Fruit fly (Drosophila melanogaster) whole organism, adult: Measurements from ENCODE around the gene CG33296.

Source experiments
- CG11617 ChIP-seq: fragments of 200-800 bp; sonication (Bioruptor generic); optimal IDR thresholded peaks from 2 replicates; lab custom pipeline; 2017; ENCODE audit warnings: mild to moderate bottlenecking, missing biosample characterization, missing genetic modification reagents, missing genetic modification characterization
- CG12768 ChIP-seq: fragments of 200-800 bp; sonication (Bioruptor generic); optimal IDR thresholded peaks from 2 replicates; lab custom pipeline; 2017; ENCODE audit warnings: missing biosample characterization, missing genetic modification characterization, mild to moderate bottlenecking, moderate library complexity, missing genetic modification reagents
- CG14711 ChIP-seq: fragments of 200-800 bp; sonication (Bioruptor generic); optimal IDR thresholded peaks from 2 replicates; lab custom pipeline; 2018; ENCODE audit warnings: missing biosample characterization, mild to moderate bottlenecking, missing genetic modification characterization, moderate library complexity
- CG1620 ChIP-seq: fragments of 200-800 bp; sonication (Bioruptor generic); optimal IDR thresholded peaks from 2 replicates; lab custom pipeline; 2016; ENCODE audit warnings: missing biosample characterization, missing genetic modification characterization
- CG33017 ChIP-seq: fragments of 200-800 bp; sonication (Bioruptor generic); optimal IDR thresholded peaks from 2 replicates; lab custom pipeline; 2018; ENCODE audit warnings: missing biosample characterization, mild to moderate bottlenecking, missing genetic modification characterization, moderate library complexity
- CG5204 ChIP-seq: fragments of 200-800 bp; sonication (Bioruptor generic); optimal IDR thresholded peaks from 2 replicates; lab custom pipeline; 2016; ENCODE audit warnings: missing biosample characterization, missing genetic modification characterization
- CG7045 ChIP-seq: fragments of 200-800 bp; sonication (Bioruptor generic); optimal IDR thresholded peaks from 2 replicates; lab custom pipeline; 2017; ENCODE audit warnings: missing biosample characterization, mild to moderate bottlenecking, missing genetic modification characterization
- CG7101 ChIP-seq: fragments of 200-800 bp; sonication (Bioruptor generic); optimal IDR thresholded peaks from 2 replicates; lab custom pipeline; 2018; ENCODE audit warnings: missing biosample characterization, mild to moderate bottlenecking, missing genetic modification characterization, moderate library complexity
- Clk ChIP-seq: fragments of 200-800 bp; sonication (Bioruptor generic); optimal IDR thresholded peaks from 2 replicates; lab custom pipeline; 2017; ENCODE audit warnings: missing biosample characterization, missing genetic modification characterization
- Crg-1 ChIP-seq: fragments of 200-800 bp; sonication (Bioruptor generic); optimal IDR thresholded peaks from 2 replicates; lab custom pipeline; 2016; ENCODE audit warnings: missing biosample characterization, missing genetic modification characterization
- Hr96 ChIP-seq: fragments of 200-800 bp; sonication (Bioruptor generic); optimal IDR thresholded peaks from 2 replicates; lab custom pipeline; 2016; ENCODE audit warnings: missing biosample characterization, missing genetic modification characterization
- Mnt ChIP-seq: fragments of 200-800 bp; sonication (Bioruptor generic); optimal IDR thresholded peaks from 2 replicates; lab custom pipeline; 2016; ENCODE audit warnings: missing biosample characterization, mild to moderate bottlenecking, missing genetic modification characterization
- bab1 ChIP-seq: fragments of 200-800 bp; sonication (Bioruptor generic); optimal IDR thresholded peaks from 3 replicates; lab custom pipeline; 2019; ENCODE audit warnings: missing biosample characterization, mild to moderate bottlenecking, missing genetic modification characterization, moderate library complexity
- cic ChIP-seq: fragments of 200-800 bp; sonication (Bioruptor generic); optimal IDR thresholded peaks from 2 replicates; lab custom pipeline; 2017; ENCODE audit warnings: missing biosample characterization, mild to moderate bottlenecking, missing genetic modification characterization, moderate library complexity
- cnc ChIP-seq, 2 experiments: fragments of >200 bp; optimal IDR thresholded peaks; 2 replicates each; lab custom pipeline; 2017
- kay ChIP-seq: fragments of 200-800 bp; sonication (Bioruptor generic); peaks from one replicate; lab custom pipeline; 2016; ENCODE audit warnings: missing biosample characterization, missing genetic modification characterization, borderline replicate concordance
- ovo ChIP-seq: fragments of 200-800 bp; sonication (Bioruptor generic); optimal IDR thresholded peaks from 2 replicates; lab custom pipeline; 2016; ENCODE audit warnings: missing biosample characterization, missing genetic modification characterization
- pad ChIP-seq: fragments of 200-800 bp; sonication (Bioruptor generic); optimal IDR thresholded peaks from 3 replicates; lab custom pipeline; 2017; ENCODE audit warnings: missing biosample characterization, missing genetic modification characterization, mild to moderate bottlenecking, moderate library complexity, missing genetic modification reagents
- tj ChIP-seq: fragments of 200-800 bp; sonication (Bioruptor generic); optimal IDR thresholded peaks from 3 replicates; lab custom pipeline; 2017; ENCODE audit warnings: missing biosample characterization, mild to moderate bottlenecking, missing genetic modification characterization, moderate library complexity
- toe ChIP-seq: fragments of 200-800 bp; sonication (Bioruptor generic); optimal IDR thresholded peaks from 2 replicates; lab custom pipeline; 2016; ENCODE audit warnings: missing biosample characterization, missing genetic modification characterization

Gene CG33296

DNA sequence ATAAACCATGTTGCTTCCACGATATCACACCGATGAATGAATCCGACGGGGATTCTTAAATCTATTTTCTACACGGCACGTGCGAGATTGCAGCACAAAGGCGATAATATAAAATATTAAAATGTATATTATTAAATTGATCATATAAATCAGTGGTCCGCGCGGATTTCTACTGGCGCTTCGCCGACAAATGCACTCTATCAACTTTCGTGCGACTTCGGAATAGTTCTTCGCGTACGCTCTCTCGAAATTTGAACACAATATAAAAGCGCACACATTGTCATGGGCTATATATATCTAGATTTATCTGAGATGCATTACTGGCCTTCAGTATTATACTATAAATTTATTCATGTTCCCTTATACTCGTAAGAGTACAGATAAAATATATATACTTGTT lies at the start of gene CG33296:
Gene CG33296, minus strand, starts transcription at position 101 of the 400 bp plus-strand sequence.
- no peak for TF ChIP-seq CG7045
- no peak for TF ChIP-seq Crg-1
- TF ChIP-seq tj (GFP tag; lab: Kevin White, UChicago): no peak
- TF ChIP-seq cic (GFP tag; lab: Kevin White, UChicago): no peak
- no peak for TF ChIP-seq cnc (optimal IDR thresholded peaks at IDR 0.05; lab: Kevin White, UChicago)

DNA sequence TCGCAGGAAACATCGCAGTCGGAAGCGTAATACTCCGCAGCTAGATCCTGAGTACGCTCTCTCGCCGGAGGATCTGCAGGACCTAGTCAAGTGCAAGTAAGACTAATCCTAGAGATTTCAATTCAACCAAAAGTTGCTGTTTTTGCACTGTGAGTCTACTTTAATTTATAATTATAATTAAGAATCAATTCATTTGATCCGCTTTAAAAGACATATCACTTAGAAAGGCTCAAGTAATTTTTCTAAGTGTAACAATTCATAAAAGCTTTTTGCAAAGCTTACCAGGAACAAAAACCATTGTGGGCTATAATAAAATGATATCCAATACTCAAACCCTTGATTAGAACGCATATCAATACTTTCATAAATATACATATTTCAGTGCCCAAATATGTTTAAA lies 40.4 kb upstream of the CG33296 start:
- TF ChIP-seq CG14711 (tag; lab: Kevin White, UChicago) (no peak), Mnt (GFP tag; lab: Kevin White, UChicago) (no peak), CG33017 (tag; lab: Kevin White, UChicago) (no peak), toe (GFP tag; lab: Kevin White, UChicago) (no peak), CG7101 (tag; lab: Kevin White, UChicago) (no peak), cic (GFP tag; lab: Kevin White, UChicago) (no peak)

dm6 chr2L:7754539-7754938 lies 38.1 kb upstream of the CG33296 start:
- TF ChIP-seq CG11617 (no peak), kay (GFP tag; lab: Kevin White, UChicago) (no peak), CG5204 (GFP tag; lab: Kevin White, UChicago) (no peak), CG1620 (GFP tag; lab: Kevin White, UChicago) (no peak), bab1 (GFP tag; lab: Kevin White, UChicago) (no peak), CG33017 (tag; lab: Kevin White, UChicago) (no peak), Crg-1 (no peak), Mnt (GFP tag; lab: Kevin White, UChicago) (no peak), cnc (optimal IDR thresholded peaks at IDR 0.05; lab: Kevin White, UChicago) (no peak), CG12768 (GFP tag; lab: Kevin White, UChicago) (no peak), CG7045 (no peak), cic (GFP tag; lab: Kevin White, UChicago) (no peak), ovo (GFP tag; lab: Kevin White, UChicago) (no peak)

- no peak for TF ChIP-seq CG11617
Measured at dm6 chr2L:7753874-7754273, 37.4 kb upstream of the CG33296 start, which contains the start of gene CG46025. TSS of gene CG46025 (plus strand) at chr2L:7754174.

dm6 chr2L:7753086-7753485 lies 36.6 kb upstream of the CG33296 start, which contains the start of gene CG7203:
TSS of gene CG7203 (minus strand) at chr2L:7753186.
- no peak for TF ChIP-seq CG7101 (tag; lab: Kevin White, UChicago)
- no peak for TF ChIP-seq bab1 (GFP tag; lab: Kevin White, UChicago)
- TF ChIP-seq CG11617: no peak
- TF ChIP-seq Hr96 (GFP tag; lab: Kevin White, UChicago): no peak
- TF ChIP-seq CG7045: no peak
- TF ChIP-seq toe (GFP tag; lab: Kevin White, UChicago): no peak
- no peak for TF ChIP-seq CG12768 (GFP tag; lab: Kevin White, UChicago)
- TF ChIP-seq Mnt (GFP tag; lab: Kevin White, UChicago): no peak
- TF ChIP-seq Clk (GFP tag; lab: Kevin White, UChicago): no peak
- no peak for TF ChIP-seq CG14711 (tag; lab: Kevin White, UChicago)
- no peak for TF ChIP-seq ovo (GFP tag; lab: Kevin White, UChicago)
- no peak for TF ChIP-seq tj (GFP tag; lab: Kevin White, UChicago)
- no peak for TF ChIP-seq CG5204 (GFP tag; lab: Kevin White, UChicago)
- no peak for TF ChIP-seq cic (GFP tag; lab: Kevin White, UChicago)
- no peak for TF ChIP-seq kay (GFP tag; lab: Kevin White, UChicago)
- no peak for TF ChIP-seq CG1620 (GFP tag; lab: Kevin White, UChicago)
- no peak for TF ChIP-seq cnc (optimal IDR thresholded peaks at IDR 0.05; lab: Kevin White, UChicago)

dm6 chr2L:7750631-7751161 lies 34.3 kb upstream of the CG33296 start:
- TF ChIP-seq CG11617: no peak
- no peak for TF ChIP-seq toe (GFP tag; lab: Kevin White, UChicago)
- no peak for TF ChIP-seq Hr96 (GFP tag; lab: Kevin White, UChicago)
- TF ChIP-seq CG33017 (tag; lab: Kevin White, UChicago): no peak
- no peak for TF ChIP-seq tj (GFP tag; lab: Kevin White, UChicago)
- no peak for TF ChIP-seq pad
- TF ChIP-seq Crg-1: no peak
- no peak for TF ChIP-seq bab1 (GFP tag; lab: Kevin White, UChicago)
- TF ChIP-seq Mnt (GFP tag; lab: Kevin White, UChicago): no peak
- TF ChIP-seq cic (GFP tag; lab: Kevin White, UChicago): no peak
- TF ChIP-seq CG5204 (GFP tag; lab: Kevin White, UChicago): no peak
- TF ChIP-seq CG7045: no peak
- TF ChIP-seq Clk (GFP tag; lab: Kevin White, UChicago): no peak
- TF ChIP-seq cnc (optimal IDR thresholded peaks at IDR 0.05; lab: Kevin White, UChicago): no peak
- no peak for TF ChIP-seq kay (GFP tag; lab: Kevin White, UChicago)
- TF ChIP-seq CG1620 (GFP tag; lab: Kevin White, UChicago): no peak
- TF ChIP-seq CG14711 (tag; lab: Kevin White, UChicago): no peak

dm6 chr2L:7746975-7747374 lies 30.5 kb upstream of the CG33296 start, which contains the start of gene ATPsynGL:
TSS of gene ATPsynGL (plus strand) at chr2L:7747275.
- TF ChIP-seq Hr96 (GFP tag; lab: Kevin White, UChicago) (no peak), Crg-1 (no peak), CG5204 (GFP tag; lab: Kevin White, UChicago) (no peak), CG1620 (GFP tag; lab: Kevin White, UChicago) (no peak), CG12768 (GFP tag; lab: Kevin White, UChicago) (no peak), CG11617 (no peak), CG33017 (tag; lab: Kevin White, UChicago) (no peak), bab1 (GFP tag; lab: Kevin White, UChicago) (no peak)
